Worm (Caenorhabditis elegans) whole organism, L4/young adult: ENCODE data around the gene bcat-1.

ENCODE experiments used
- W03F9.2 ChIP-seq: fragments of 150-350 bp; optimal IDR thresholded peaks from 2 replicates; lab custom pipeline; 2014; ENCODE audit warnings: missing biosample characterization, missing genetic modification characterization
- him-1 ChIP-seq: sonication (generic microtip); optimal IDR thresholded peaks from 2 replicates; lab custom pipeline; 2016; ENCODE audit warnings: missing genotype, missing genetic modification reagents, missing genetic modification characterization, missing compliant biosample characterization

DNA sequence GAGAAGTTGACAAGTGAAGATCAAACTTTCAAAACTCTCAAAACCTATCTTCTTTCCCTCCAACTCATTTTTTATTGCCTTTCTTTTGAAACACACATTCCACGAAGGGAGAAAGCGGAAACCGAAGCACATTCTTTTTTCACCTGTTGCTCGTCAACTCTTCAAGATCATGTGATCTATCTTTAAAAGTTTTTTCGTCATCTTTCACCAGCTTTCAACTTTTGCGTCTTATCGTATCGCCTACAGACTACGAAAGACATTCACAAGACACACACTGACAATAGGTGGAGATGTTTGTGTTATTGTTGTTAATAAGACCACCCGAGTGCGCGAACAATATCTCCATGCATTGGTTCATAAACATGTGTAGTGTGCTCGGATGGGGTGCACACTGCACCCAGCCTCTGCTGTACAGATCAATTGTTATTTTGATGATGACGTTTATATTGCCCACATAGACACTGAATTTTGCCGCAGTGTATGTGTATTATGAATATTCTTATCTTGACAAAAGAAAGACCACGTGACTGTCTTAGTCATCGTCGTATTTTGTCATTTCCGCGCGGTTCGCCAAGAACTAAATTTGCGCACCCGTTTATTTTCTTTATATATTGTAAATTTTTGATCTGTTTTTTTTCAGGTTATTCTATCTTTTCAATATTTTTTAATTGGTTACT lies 3.5 kb upstream of the bcat-1 start:
- no peak for TF ChIP-seq him-1 (tag; lab: Kevin White, UChicago)
- TF ChIP-seq W03F9.2: no peak
